Worm (Caenorhabditis elegans): ENCODE measurements around the gene kel-1.

The kel-1 gene

ce11 chrII:11650975-11651588 is 37.7 kb upstream of the kel-1 start, which contains the start of gene coa-7:
Gene coa-7, minus strand, starts transcription at chrII:11651148.
- TF ChIP-seq T26A8.4 (GFP tag; IDR thresholded peaks at IDR 0.05) = 0 out of 2 replicates have a peak, but pooled peaks have one; percentile 19
- peak; percentile 22 for TF ChIP-seq F49E8.2 (tag; optimal IDR thresholded peaks at IDR 0.05; ENCODE audit: borderline replicate concordance)
- TF ChIP-seq Y48G9A.11 (GFP tag; IDR thresholded peaks at IDR 0.05) = peak; percentile 6; the same call in 1 of the 2 replicates
- peak; percentile 64; the same call in 1 of the 2 replicates for TF ChIP-seq ctbp-1 (GFP tag; IDR thresholded peaks at IDR 0.05)
- TF ChIP-seq nhr-6 (tag; optimal IDR thresholded peaks at IDR 0.05) = no peak
- TF ChIP-seq F10B5.3 (tag; optimal IDR thresholded peaks at IDR 0.05) = no peak
- peak; percentile 36; the same call in 1 of the 2 replicates for TF ChIP-seq lin-38 (GFP tag; IDR thresholded peaks at IDR 0.05)
- TF ChIP-seq unc-62 (GFP tag; optimal IDR thresholded peaks at IDR 0.05 in 1 of 2) = peak in 1 of 2 experiments; percentile 72
- TF ChIP-seq unc-62 (tag; optimal IDR thresholded peaks at IDR 0.05) = no peak
- peak; percentile 37; the same call in 1 of the 2 replicates for TF ChIP-seq pha-4 (GFP tag; IDR thresholded peaks at IDR 0.05)
- no peak for TF ChIP-seq pha-4 (tag; optimal IDR thresholded peaks at IDR 0.05)
- no peak for TF ChIP-seq mxl-3 (GFP tag; optimal IDR thresholded peaks at IDR 0.05)
- peak; percentile 78 for TF ChIP-seq ama-1 (optimal IDR thresholded peaks at IDR 0.05)
- no peak for TF ChIP-seq dmd-9 (GFP tag; IDR thresholded peaks at IDR 0.05)
- TF ChIP-seq lin-15B (tag; optimal IDR thresholded peaks at IDR 0.05) = no peak

- TF ChIP-seq zfp-3 (GFP tag; conservative IDR thresholded peaks at IDR 0.05) = no peak
- peak; percentile 87 for TF ChIP-seq set-16 (GFP tag; IDR thresholded peaks at IDR 0.05)
Measured at ce11 chrII:11652125-11652524, 36.6 kb upstream of the kel-1 start.

ce11 chrII:11652679-11653174 is 36.0 kb upstream of the kel-1 start, which contains the start of the genes rad-23 and rpn-12:
Gene rad-23, minus strand, starts transcription at chrII:11652729.
Gene rpn-12, plus strand, starts transcription at chrII:11653124.
- TF ChIP-seq hmg-1.1 (GFP tag; IDR thresholded peaks at IDR 0.05) (no peak), nhr-77 (tag; optimal IDR thresholded peaks at IDR 0.05) (peak; percentile 64), Y75B8A.6 (GFP tag; IDR thresholded peaks at IDR 0.05) (no peak), hif-1 (tag; optimal IDR thresholded peaks at IDR 0.05) (peak in 1 of 2 experiments; percentile 18), lsy-2 (tag; optimal IDR thresholded peaks at IDR 0.05) (peak in 1 of 2 experiments; percentile 90), fos-1 (tag; optimal IDR thresholded peaks at IDR 0.05) (no peak), unc-62 (GFP tag; optimal IDR thresholded peaks at IDR 0.05 in 1 of 2) (no peak), unc-62 (tag; optimal IDR thresholded peaks at IDR 0.05) (no peak), lin-1 (GFP tag; IDR thresholded peaks at IDR 0.05) (no peak), F37D6.2 (tag; optimal IDR thresholded peaks at IDR 0.05) (no peak), daf-16 (GFP tag; optimal IDR thresholded peaks at IDR 0.05) (no peak), daf-16 (tag; optimal IDR thresholded peaks at IDR 0.05) (peak; percentile 72), zag-1 (tag; optimal IDR thresholded peaks at IDR 0.05) (no peak), F49E8.2 (tag; optimal IDR thresholded peaks at IDR 0.05; ENCODE audit: borderline replicate concordance) (no peak), lir-3 (tag; optimal IDR thresholded peaks at IDR 0.05) (no peak), zfp-3 (GFP tag; conservative IDR thresholded peaks at IDR 0.05) (no peak), nhr-6 (tag; optimal IDR thresholded peaks at IDR 0.05) (peak; percentile 24), snpc-4 (tag; optimal IDR thresholded peaks at IDR 0.05) (no peak), unc-130 (GFP tag; optimal IDR thresholded peaks at IDR 0.05) (no peak), egl-27 (tag; optimal IDR thresholded peaks at IDR 0.05) (no peak), lin-38 (GFP tag; IDR thresholded peaks at IDR 0.05) (no peak), ceh-82 (tag; optimal IDR thresholded peaks at IDR 0.05) (no peak), dmd-9 (GFP tag; IDR thresholded peaks at IDR 0.05) (no peak), snpc-1.2 (GFP tag; IDR thresholded peaks at IDR 0.05) (no peak), gei-8 (GFP tag; optimal IDR thresholded peaks at IDR 0.05) (no peak), ceh-44 (GFP tag; IDR thresholded peaks at IDR 0.05) (no peak), cey-2 (tag; optimal IDR thresholded peaks at IDR 0.05; ENCODE audit: borderline replicate concordance, insufficient read depth) (no peak), dve-1 (tag; optimal IDR thresholded peaks at IDR 0.05; ENCODE audit: insufficient read depth) (peak; percentile 44), attf-4 (tag; optimal IDR thresholded peaks at IDR 0.05) (no peak), spr-3 (GFP tag; optimal IDR thresholded peaks at IDR 0.05) (no peak), R02D3.7 (tag; optimal IDR thresholded peaks at IDR 0.05) (peak; percentile 81), skn-1 (tag; optimal IDR thresholded peaks at IDR 0.05) (no peak), lin-39 (tag; optimal IDR thresholded peaks at IDR 0.05) (no peak), nhr-25 (tag; optimal IDR thresholded peaks at IDR 0.05; ENCODE audit: borderline replicate concordance, insufficient read depth) (peak; percentile 39), hlh-11 (tag; optimal IDR thresholded peaks at IDR 0.05) (peak; percentile 14), nhr-28 (tag; optimal IDR thresholded peaks at IDR 0.05) (peak; percentile 34)
